Fruit fly (Drosophila melanogaster) whole organism, embryonic: ENCODE results near the gene CG46467.
A peak's percentile ranks its signal among the peaks of the same experiment; 100 is the strongest.

Experiments
- Bgb ChIP-seq: fragments of 200-800 bp; sonication (Bioruptor generic); IDR thresholded peaks from 2 replicates; pipeline ENCODE4 v1.3.6; 2022; ENCODE audit warnings: missing biosample characterization, missing genetic modification characterization; ENCODE audit not compliant: partially characterized antibody
- Bteb2 ChIP-seq: fragments of 200-800 bp; sonication (Bioruptor generic); optimal IDR thresholded peaks from 2 replicates; lab custom pipeline; 2016; ENCODE audit warnings: missing biosample characterization, missing genetic modification characterization
- C15 ChIP-seq: fragments of 200-800 bp; sonication (Bioruptor generic); IDR thresholded peaks from 3 replicates; pipeline ENCODE4 v1.3.6; 2022; ENCODE audit warnings: missing biosample characterization, missing genetic modification characterization
- CG10462 ChIP-seq: fragments of 200-800 bp; sonication (Bioruptor generic); optimal IDR thresholded peaks from 2 replicates; lab custom pipeline; 2016; ENCODE audit warnings: missing biosample characterization, missing genetic modification characterization
- CG10565 ChIP-seq: fragments of 200-800 bp; sonication (Bioruptor generic); optimal IDR thresholded peaks from 3 replicates; lab custom pipeline; 2016; ENCODE audit warnings: missing biosample characterization, mild to moderate bottlenecking, missing genetic modification characterization
- CG13123 ChIP-seq: fragments of 200-800 bp; sonication (Bioruptor generic); optimal IDR thresholded peaks from 2 replicates; lab custom pipeline; 2016; ENCODE audit warnings: missing biosample characterization, missing genetic modification characterization
- CG13624 ChIP-seq: fragments of 200-800 bp; sonication (Bioruptor generic); optimal IDR thresholded peaks from 2 replicates; lab custom pipeline; 2016; ENCODE audit warnings: missing biosample characterization, missing genetic modification characterization
- CG14710 ChIP-seq: fragments of 200-800 bp; sonication (Bioruptor generic); optimal IDR thresholded peaks from 3 replicates; lab custom pipeline; 2019; ENCODE audit warnings: missing biosample characterization, mild to moderate bottlenecking, missing genetic modification characterization, moderate library complexity
- CG2116 ChIP-seq: fragments of 200-800 bp; sonication (Bioruptor generic); optimal IDR thresholded peaks from 3 replicates; lab custom pipeline; 2018; ENCODE audit warnings: missing biosample characterization, mild to moderate bottlenecking, missing genetic modification characterization
- CG30431 ChIP-seq: fragments of 200-800 bp; sonication (Bioruptor generic); optimal IDR thresholded peaks from 2 replicates; lab custom pipeline; 2017; ENCODE audit warnings: missing biosample characterization, missing genetic modification characterization
- CG31441 ChIP-seq: fragments of 200-800 bp; sonication (Bioruptor generic); IDR thresholded peaks from 2 replicates; pipeline ENCODE4 v1.3.6; 2022; ENCODE audit warnings: missing biosample characterization, missing genetic modification characterization
- CG32532 ChIP-seq: fragments of 200-800 bp; sonication (Bioruptor generic); IDR thresholded peaks from 2 replicates; pipeline ENCODE4 v1.3.6; 2022; ENCODE audit warnings: missing biosample characterization, missing genetic modification characterization
- CG3407 ChIP-seq: fragments of 200-800 bp; sonication (Bioruptor generic); optimal IDR thresholded peaks from 2 replicates; lab custom pipeline; 2018; ENCODE audit warnings: missing biosample characterization, mild to moderate bottlenecking, missing genetic modification characterization
- CG3838 ChIP-seq: fragments of 200-800 bp; sonication (Bioruptor generic); optimal IDR thresholded peaks from 3 replicates; lab custom pipeline; 2016; ENCODE audit warnings: missing biosample characterization, missing genetic modification characterization
- CG3847 ChIP-seq: fragments of 200-800 bp; sonication (Bioruptor generic); IDR thresholded peaks from 2 replicates; pipeline ENCODE4 v1.3.6; 2022; ENCODE audit warnings: missing biosample characterization, missing genetic modification characterization
- CG42726 ChIP-seq: fragments of 200-800 bp; sonication (Bioruptor generic); IDR thresholded peaks from 2 replicates; pipeline ENCODE4 v1.3.6; 2022; ENCODE audit warnings: missing biosample characterization, missing genetic modification characterization; ENCODE audit not compliant: partially characterized antibody
- CG4424 ChIP-seq: fragments of 200-800 bp; sonication (Bioruptor generic); optimal IDR thresholded peaks from 3 replicates; lab custom pipeline; 2016; ENCODE audit warnings: missing biosample characterization, missing genetic modification characterization
- CG7372 ChIP-seq: fragments of 200-800 bp; sonication (Bioruptor generic); IDR thresholded peaks from 2 replicates; pipeline ENCODE4 v1.3.6; 2022; ENCODE audit warnings: missing biosample characterization, missing genetic modification characterization
- CG7839 ChIP-seq: fragments of 200-800 bp; sonication (Bioruptor generic); optimal IDR thresholded peaks from 3 replicates; lab custom pipeline; 2018; ENCODE audit warnings: missing biosample characterization, mild to moderate bottlenecking, missing genetic modification characterization, moderate library complexity
- Camta ChIP-seq: fragments of 200-800 bp; sonication (Bioruptor generic); optimal IDR thresholded peaks from 2 replicates; lab custom pipeline; 2016; ENCODE audit warnings: missing biosample characterization, missing genetic modification characterization
- H2.0 ChIP-seq: fragments of 200-800 bp; sonication (Bioruptor generic); IDR thresholded peaks from 2 replicates; pipeline ENCODE4 v1.3.6; 2022; ENCODE audit warnings: missing biosample characterization, missing genetic modification characterization
- Hr51 ChIP-seq, 2 experiments: fragments of 200-800 bp; sonication (Bioruptor generic); optimal IDR thresholded peaks; 2 replicates in 1 of 2; 3 replicates in 1 of 2; lab custom pipeline; 2016 to 2018; ENCODE audit warnings: missing biosample characterization in 2 of 2, missing genetic modification characterization in 2 of 2, mild to moderate bottlenecking in 1 of 2, moderate library complexity in 1 of 2
- Tbp ChIP-seq: fragments of >200 bp; optimal IDR thresholded peaks from 2 replicates; lab custom pipeline; 2018; ENCODE audit warnings: missing biosample characterization, missing genetic modification characterization
- al ChIP-seq: fragments of 200-800 bp; sonication (Bioruptor generic); IDR thresholded peaks from 2 replicates; pipeline ENCODE4 v1.3.6; 2022; ENCODE audit warnings: missing biosample characterization, missing genetic modification characterization
- bab2 ChIP-seq: fragments of 200-800 bp; sonication (Bioruptor generic); optimal IDR thresholded peaks from 2 replicates; lab custom pipeline; 2016; ENCODE audit warnings: missing biosample characterization, missing genetic modification characterization
- bigmax ChIP-seq: fragments of 200-800 bp; sonication (Bioruptor generic); optimal IDR thresholded peaks from 2 replicates; lab custom pipeline; 2018; ENCODE audit warnings: missing biosample characterization, mild to moderate bottlenecking, missing genetic modification characterization
- bowl ChIP-seq: fragments of 200-800 bp; sonication (Bioruptor generic); IDR thresholded peaks from 2 replicates; pipeline ENCODE4 v1.3.6; 2022; ENCODE audit warnings: missing biosample characterization, missing genetic modification characterization
- br ChIP-seq: fragments of >200 bp; optimal IDR thresholded peaks from 2 replicates; lab custom pipeline; 2017
- btn ChIP-seq: fragments of 200-800 bp; sonication (Bioruptor generic); optimal IDR thresholded peaks from 2 replicates; lab custom pipeline; 2016; ENCODE audit warnings: missing biosample characterization, missing genetic modification characterization
- croc ChIP-seq: fragments of 200-800 bp; sonication (Bioruptor generic); conservative IDR thresholded peaks from 3 replicates; pipeline ENCODE4 v1.3.6; 2022; ENCODE audit warnings: missing biosample characterization, missing genetic modification characterization
- cwo ChIP-seq: fragments of 200-800 bp; sonication (Bioruptor generic); optimal IDR thresholded peaks from 3 replicates; lab custom pipeline; 2017; ENCODE audit warnings: missing biosample characterization, missing genetic modification characterization, mild to moderate bottlenecking, moderate library complexity, missing genetic modification reagents
- da ChIP-seq: fragments of 200-800 bp; sonication (Bioruptor generic); optimal IDR thresholded peaks from 2 replicates; lab custom pipeline; 2016; ENCODE audit warnings: missing biosample characterization, missing genetic modification characterization
- disco-r ChIP-seq: fragments of 200-800 bp; sonication (Bioruptor generic); optimal IDR thresholded peaks from 2 replicates; lab custom pipeline; 2016; ENCODE audit warnings: missing biosample characterization, missing genetic modification characterization
- hbn ChIP-seq: fragments of 200-800 bp; sonication (Bioruptor generic); IDR thresholded peaks from 2 replicates; pipeline ENCODE4 v1.3.6; 2022; ENCODE audit warnings: missing biosample characterization, missing genetic modification characterization; ENCODE audit not compliant: partially characterized antibody
- kah ChIP-seq: fragments of 200-800 bp; sonication (Bioruptor generic); optimal IDR thresholded peaks from 2 replicates; lab custom pipeline; 2018; ENCODE audit warnings: missing biosample characterization, mild to moderate bottlenecking, missing genetic modification characterization
- ken ChIP-seq: fragments of 200-800 bp; sonication (Bioruptor generic); IDR thresholded peaks from 3 replicates; pipeline ENCODE4 v1.3.6; 2022; ENCODE audit warnings: missing biosample characterization, missing genetic modification characterization
- knrl ChIP-seq: fragments of 200-800 bp; sonication (Bioruptor generic); IDR thresholded peaks from 3 replicates; pipeline ENCODE4 v1.3.6; 2022; ENCODE audit warnings: missing biosample characterization, missing genetic modification characterization; ENCODE audit not compliant: partially characterized antibody
- onecut ChIP-seq: fragments of 200-800 bp; sonication (Bioruptor generic); IDR thresholded peaks from 2 replicates; pipeline ENCODE4 v1.3.6; 2022; ENCODE audit warnings: missing biosample characterization, missing genetic modification characterization
- phol ChIP-seq: fragments of 200-800 bp; sonication (Bioruptor generic); optimal IDR thresholded peaks from 3 replicates; lab custom pipeline; 2018; ENCODE audit warnings: missing biosample characterization, mild to moderate bottlenecking, missing genetic modification characterization, moderate library complexity
- pzg ChIP-seq: fragments of 200-800 bp; sonication (Bioruptor generic); optimal IDR thresholded peaks from 3 replicates; lab custom pipeline; 2018; ENCODE audit warnings: missing biosample characterization, mild to moderate bottlenecking, missing genetic modification characterization, moderate library complexity
- ro ChIP-seq: fragments of 200-800 bp; sonication (Bioruptor generic); IDR thresholded peaks from 2 replicates; pipeline ENCODE4 v1.3.6; 2022; ENCODE audit warnings: missing biosample characterization, missing genetic modification characterization
- run ChIP-seq: fragments of 200-800 bp; sonication (Bioruptor generic); optimal IDR thresholded peaks from 3 replicates; lab custom pipeline; 2018; ENCODE audit warnings: missing biosample characterization, mild to moderate bottlenecking, missing genetic modification characterization
- sd ChIP-seq: fragments of 200-800 bp; sonication (Bioruptor generic); optimal IDR thresholded peaks from 3 replicates; lab custom pipeline; 2018; ENCODE audit warnings: missing biosample characterization, mild to moderate bottlenecking, missing genetic modification characterization, moderate library complexity
- sens-2 ChIP-seq: fragments of 200-800 bp; sonication (Bioruptor generic); IDR thresholded peaks from 2 replicates; pipeline ENCODE4 v1.3.6; 2022; ENCODE audit warnings: missing biosample characterization, missing genetic modification characterization
- seq ChIP-seq: fragments of 200-800 bp; sonication (Bioruptor generic); IDR thresholded peaks from 2 replicates; pipeline ENCODE4 v1.3.6; 2022; ENCODE audit warnings: missing biosample characterization, missing genetic modification characterization
- sug ChIP-seq: fragments of 200-800 bp; optimal IDR thresholded peaks from 2 replicates; lab custom pipeline; 2019; ENCODE audit warnings: missing biosample characterization, mild to moderate bottlenecking, missing genetic modification characterization, moderate library complexity
- tap ChIP-seq: fragments of 200-800 bp; optimal IDR thresholded peaks from 3 replicates; lab custom pipeline; 2019; ENCODE audit warnings: missing biosample characterization, mild to moderate bottlenecking, missing genetic modification characterization, moderate library complexity
- vnd ChIP-seq: fragments of 200-800 bp; sonication (Bioruptor generic); IDR thresholded peaks from 3 replicates; pipeline ENCODE4 v1.3.6; 2022; ENCODE audit warnings: missing biosample characterization, missing genetic modification characterization; ENCODE audit not compliant: partially characterized antibody
- wdn ChIP-seq: fragments of 200-800 bp; sonication (Bioruptor generic); IDR thresholded peaks from 2 replicates; pipeline ENCODE4 v1.3.6; 2022; ENCODE audit warnings: missing biosample characterization, missing genetic modification characterization
- wek ChIP-seq: fragments of 200-800 bp; sonication (Bioruptor generic); optimal IDR thresholded peaks from 3 replicates; lab custom pipeline; 2018; ENCODE audit warnings: missing biosample characterization, mild to moderate bottlenecking, missing genetic modification characterization, moderate library complexity

CG46467 gene

DNA sequence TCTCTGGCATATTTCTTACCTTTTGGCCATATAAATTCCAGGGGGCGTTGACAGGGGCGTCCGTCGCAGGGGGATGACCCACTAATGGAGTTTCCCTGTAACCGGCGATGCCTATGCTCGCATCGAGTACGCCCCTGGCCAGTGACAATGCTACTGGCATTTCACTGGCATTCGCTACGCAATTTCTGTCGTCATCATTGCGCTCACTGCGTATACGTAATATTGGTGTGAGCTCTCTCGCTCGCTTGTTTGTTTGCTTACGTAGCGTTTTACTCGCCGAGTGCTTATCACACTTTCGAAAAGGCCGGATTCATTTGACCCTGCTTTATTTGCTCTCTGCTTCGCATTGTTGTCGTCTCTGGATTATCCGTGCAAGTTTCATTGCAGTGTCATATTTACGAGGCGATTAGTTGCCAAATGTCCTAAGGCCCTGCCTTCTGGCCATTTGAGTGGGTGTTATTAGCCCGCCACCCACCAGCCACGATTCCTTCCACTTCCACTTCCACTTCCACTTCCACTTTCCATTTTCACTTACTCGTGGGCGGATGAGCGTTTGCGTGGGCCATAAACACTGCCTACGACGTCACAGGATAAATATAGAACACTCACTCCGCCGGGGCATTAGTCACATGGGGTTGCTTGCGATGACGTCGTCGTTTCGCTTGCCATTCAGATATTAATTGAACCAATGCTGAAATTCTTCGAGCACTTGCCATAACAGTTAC lies 10.1 kb downstream of the CG46467 start (continued):
- TF ChIP-seq Tbp (GFP tag; lab: Kevin White, UChicago) (no peak), CG42726 (GFP tag; lab: Robert Waterston, UW) (no peak), disco-r (GFP tag; lab: Kevin White, UChicago) (no peak), croc (GFP tag; lab: Robert Waterston, UW) (no peak), CG7839 (tag; lab: Kevin White, UChicago) (peak; percentile 49), Hr51 (GFP tag; optimal IDR thresholded peaks at IDR 0.05; lab: Kevin White, UChicago) (peak; percentile 22 to 23), wek (GFP tag; lab: Kevin White, UChicago) (no peak), run (tag; lab: Kevin White, UChicago) (no peak), CG10462 (GFP tag; lab: Kevin White, UChicago) (no peak), knrl (GFP tag; lab: Robert Waterston, UW) (no peak), CG4424 (no peak), phol (tag; lab: Kevin White, UChicago) (no peak), CG3847 (GFP tag; lab: Robert Waterston, UW) (peak; percentile 58), wdn (GFP tag; lab: Robert Waterston, UW) (peak; percentile 68), btn (GFP tag; lab: Kevin White, UChicago) (peak; percentile 16), CG31441 (GFP tag; lab: Robert Waterston, UW) (peak; percentile 44), da (GFP tag; lab: Kevin White, UChicago) (peak; percentile 31), vnd (no peak), CG32532 (GFP tag; lab: Robert Waterston, UW) (peak; percentile 82), CG7372 (GFP tag; lab: Robert Waterston, UW) (peak; percentile 88), sug (tag; lab: Kevin White, UChicago) (peak; percentile 76), onecut (peak; percentile 68), al (GFP tag; lab: Robert Waterston, UW) (peak; percentile 13; the same call in 1 of the 2 replicates), CG3407 (GFP tag; lab: Kevin White, UChicago) (no peak), C15 (GFP tag; lab: Robert Waterston, UW) (no peak), bowl (GFP tag; lab: Robert Waterston, UW) (peak; percentile 40; the same call in 1 of the 2 replicates), CG14710 (tag; lab: Kevin White, UChicago) (no peak), hbn (no peak), sd (tag; lab: Kevin White, UChicago) (peak; percentile 97), pzg (no peak), CG13624 (GFP tag; lab: Kevin White, UChicago) (peak; percentile 72), CG10565 (no peak), ken (GFP tag; lab: Robert Waterston, UW) (peak; percentile 82), br (no peak), kah (GFP tag; lab: Kevin White, UChicago) (no peak), CG13123 (GFP tag; lab: Kevin White, UChicago) (no peak), CG30431 (GFP tag; lab: Kevin White, UChicago) (no peak), CG3838 (GFP tag; lab: Kevin White, UChicago) (no peak), CG2116 (GFP tag; lab: Kevin White, UChicago) (no peak), ro (GFP tag; lab: Robert Waterston, UW) (peak; percentile 14; the same call in 1 of the 2 replicates), tap (tag; lab: Kevin White, UChicago) (no peak), Bgb (no peak), seq (GFP tag; lab: Robert Waterston, UW) (no peak), Bteb2 (GFP tag; lab: Kevin White, UChicago) (peak; percentile 40), cwo (GFP tag; lab: Kevin White, UChicago) (peak; percentile 26), bab2 (GFP tag; lab: Kevin White, UChicago) (peak; percentile 33), Camta (GFP tag; lab: Kevin White, UChicago) (no peak), bigmax (GFP tag; lab: Kevin White, UChicago) (no peak), H2.0 (GFP tag; lab: Robert Waterston, UW) (peak; percentile 65), sens-2 (GFP tag; lab: Robert Waterston, UW) (no peak)
